Worm (Caenorhabditis elegans): ENCODE results near the gene nep-25.

DNA sequence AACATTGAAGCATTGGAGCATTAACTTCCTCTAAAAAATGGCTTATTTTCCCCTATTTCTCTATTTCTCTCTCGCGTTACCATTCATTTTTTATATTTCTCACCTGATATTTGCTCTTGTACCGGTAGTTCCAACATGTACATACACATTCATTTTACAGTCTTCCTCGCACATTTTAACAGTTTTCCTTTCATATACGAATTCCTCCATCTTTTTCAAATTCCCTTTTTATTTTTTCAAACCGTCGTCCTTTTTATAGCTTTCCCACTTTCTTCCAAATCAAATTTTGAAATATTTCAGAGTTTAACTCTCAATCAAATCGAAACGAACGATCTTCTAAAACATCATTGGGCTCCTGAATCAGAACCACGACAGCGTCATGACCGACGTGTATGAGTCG lies 42.2 kb downstream of the nep-25 start, which contains the start of gene rfip-1:
- TF ChIP-seq pqm-1 (tag; optimal IDR thresholded peaks at IDR 0.05) (no peak), nhr-76 (tag; optimal IDR thresholded peaks at IDR 0.05) (no peak), fkh-10 (GFP tag; optimal IDR thresholded peaks at IDR 0.05) (no peak), fos-1 (tag; optimal IDR thresholded peaks at IDR 0.05) (no peak), nhr-11 (tag; optimal IDR thresholded peaks at IDR 0.05) (no peak), snpc-4 (tag; optimal IDR thresholded peaks at IDR 0.05) (no peak), ceh-16 (tag; optimal IDR thresholded peaks at IDR 0.05) (no peak), fkh-2 (tag; optimal IDR thresholded peaks at IDR 0.05) (no peak)
